Fruit fly (Drosophila melanogaster): ENCODE data around the gene Rtnl1.

DNA sequence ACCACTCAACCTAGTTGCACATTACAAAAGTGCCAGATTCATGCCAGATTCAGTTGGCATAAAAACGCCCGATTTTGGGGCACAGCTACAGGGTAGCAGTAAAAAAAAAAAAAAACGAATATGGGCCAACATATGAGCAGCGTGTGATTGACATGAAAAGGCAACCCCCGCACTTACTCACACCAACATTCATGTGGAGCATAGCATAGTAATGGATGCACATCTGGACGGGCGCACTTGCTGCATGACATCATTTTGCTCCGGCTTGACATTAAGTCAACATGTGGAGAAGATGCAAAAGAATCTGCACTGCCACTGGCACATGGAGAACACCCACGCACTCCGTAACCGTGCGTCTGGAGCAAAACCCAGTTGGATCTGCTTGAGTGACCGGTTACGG lies 13.1 kb upstream of the Rtnl1 start:
- TF ChIP-seq usp (GFP tag; optimal IDR thresholded peaks at IDR 0.05): no peak
- TF ChIP-seq pan (optimal IDR thresholded peaks at IDR 0.05): no peak
- no peak for TF ChIP-seq CG8478 (optimal IDR thresholded peaks at IDR 0.05)
- TF ChIP-seq psq (optimal IDR thresholded peaks at IDR 0.05): no peak
- TF ChIP-seq Dll (optimal IDR thresholded peaks at IDR 0.05): no peak
